Worm (Caenorhabditis elegans) whole organism, mixed stage, embryonic: ENCODE results near the gene R144.11.
A peak's percentile ranks its signal among the peaks of the same experiment; 100 is the strongest.

Experiments
- lin-13 ChIP-seq: fragments of 150-350 bp; optimal IDR thresholded peaks from 2 replicates; lab custom pipeline; 2014; ENCODE audit warnings: missing biosample characterization, missing genetic modification characterization
- lsy-2 ChIP-seq: fragments of 150-350 bp; optimal IDR thresholded peaks from 2 replicates; lab custom pipeline; 2014; ENCODE audit warnings: missing biosample characterization, missing genetic modification characterization
- nhr-12 ChIP-seq: fragments of 150-350 bp; optimal IDR thresholded peaks from 2 replicates; lab custom pipeline; 2014; ENCODE audit warnings: missing biosample characterization, missing genetic modification characterization
- snpc-4 ChIP-seq: fragments of 150-350 bp; optimal IDR thresholded peaks from 2 replicates; lab custom pipeline; 2014; ENCODE audit warnings: missing biosample characterization, missing genetic modification characterization

DNA sequence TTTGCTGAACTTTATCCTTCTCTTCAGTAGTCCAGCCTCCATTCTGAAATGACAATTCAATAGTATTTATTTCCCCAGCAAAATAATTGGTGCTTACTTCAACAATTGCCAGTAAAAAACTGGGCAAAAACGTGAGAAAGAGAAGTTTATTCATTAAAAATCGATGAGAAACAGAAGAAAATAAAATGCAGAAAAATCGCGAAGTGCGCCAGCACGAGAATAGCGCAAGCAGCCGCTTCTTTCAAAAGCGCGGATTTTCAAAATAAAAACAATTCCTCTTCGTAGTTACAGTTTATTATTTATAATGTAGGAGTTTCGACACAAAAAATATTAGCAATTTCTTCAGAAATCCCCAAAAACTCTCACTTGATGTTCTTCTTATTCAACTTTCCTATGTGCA, 45.7 kb downstream of the R144.11 start, which contains the start of gene C27F2.9:
- peak; percentile 71 for TF ChIP-seq lin-13 (tag; lab: Kevin White, UChicago)
- TF ChIP-seq nhr-12 (tag; lab: Kevin White, UChicago), result no peak
- TF ChIP-seq snpc-4 (tag; lab: Kevin White, UChicago), result no peak
- TF ChIP-seq lsy-2 (tag; lab: Kevin White, UChicago), result peak; percentile 80
